Worm (Caenorhabditis elegans) whole organism, L2 larva: ENCODE results near the gene srt-59.

Source experiments
- nhr-11 ChIP-seq: fragments of 150-350 bp; optimal IDR thresholded peaks from 2 replicates; lab custom pipeline; 2014; ENCODE audit warnings: missing biosample characterization, missing genetic modification characterization
- nhr-12 ChIP-seq: fragments of 150-350 bp; optimal IDR thresholded peaks from 2 replicates; lab custom pipeline; 2014; ENCODE audit warnings: missing biosample characterization, missing genetic modification characterization

- no peak for TF ChIP-seq nhr-12 (tag; lab: Kevin White, UChicago)
- TF ChIP-seq nhr-11 (tag; lab: Kevin White, UChicago): no peak
These were observed 29.1 kb upstream of the srt-59 start for ce11 chrIV:630598-630997.
